Fruit fly (Drosophila melanogaster) whole organism, embryonic: Measurements from ENCODE around the gene CG43273.

Source experiments
- Bgb ChIP-seq: fragments of 200-800 bp; sonication (Bioruptor generic); IDR thresholded peaks from 2 replicates; pipeline ENCODE4 v1.3.6; 2022; ENCODE audit warnings: missing biosample characterization, missing genetic modification characterization; ENCODE audit not compliant: partially characterized antibody
- BtbVII ChIP-seq: fragments of 200-800 bp; sonication (Bioruptor generic); optimal IDR thresholded peaks from 3 replicates; lab custom pipeline; 2017; ENCODE audit warnings: missing biosample characterization, mild to moderate bottlenecking, missing genetic modification characterization
- CG10267 ChIP-seq: fragments of 200-800 bp; sonication (Bioruptor generic); optimal IDR thresholded peaks from 2 replicates; lab custom pipeline; 2018; ENCODE audit warnings: missing biosample characterization, mild to moderate bottlenecking, missing genetic modification characterization, moderate library complexity
- CG11085 ChIP-seq: fragments of 200-800 bp; sonication (Bioruptor generic); IDR thresholded peaks from 2 replicates; pipeline ENCODE4 v1.3.6; 2022; ENCODE audit warnings: missing biosample characterization, missing genetic modification characterization
- CG11723 ChIP-seq: fragments of 200-800 bp; sonication (Bioruptor generic); optimal IDR thresholded peaks from 2 replicates; lab custom pipeline; 2017; ENCODE audit warnings: missing biosample characterization, mild to moderate bottlenecking, missing genetic modification characterization
- CG13287 ChIP-seq: fragments of 200-800 bp; sonication (Bioruptor generic); IDR thresholded peaks from 2 replicates; pipeline ENCODE4 v1.3.6; 2022; ENCODE audit warnings: missing biosample characterization, missing genetic modification characterization; ENCODE audit not compliant: partially characterized antibody
- CG14710 ChIP-seq: fragments of 200-800 bp; sonication (Bioruptor generic); optimal IDR thresholded peaks from 3 replicates; lab custom pipeline; 2019; ENCODE audit warnings: missing biosample characterization, mild to moderate bottlenecking, missing genetic modification characterization, moderate library complexity
- CG14860 ChIP-seq: fragments of 200-800 bp; sonication (Bioruptor generic); IDR thresholded peaks from 3 replicates; pipeline ENCODE4 v1.3.6; 2022; ENCODE audit warnings: missing biosample characterization, missing genetic modification characterization; ENCODE audit not compliant: partially characterized antibody
- CG18764 ChIP-seq: fragments of 200-800 bp; sonication (Bioruptor generic); optimal IDR thresholded peaks from 3 replicates; lab custom pipeline; 2016; ENCODE audit warnings: missing biosample characterization, missing genetic modification characterization
- CG30403 ChIP-seq: fragments of 200-800 bp; sonication (Bioruptor generic); optimal IDR thresholded peaks from 3 replicates; lab custom pipeline; 2016; ENCODE audit warnings: missing biosample characterization, missing genetic modification characterization
- CG32772 ChIP-seq: fragments of 200-800 bp; sonication (Bioruptor generic); IDR thresholded peaks from 2 replicates; pipeline ENCODE4 v1.3.6; 2022; ENCODE audit warnings: missing biosample characterization, missing genetic modification characterization
- CG42726 ChIP-seq: fragments of 200-800 bp; sonication (Bioruptor generic); IDR thresholded peaks from 2 replicates; pipeline ENCODE4 v1.3.6; 2022; ENCODE audit warnings: missing biosample characterization, missing genetic modification characterization; ENCODE audit not compliant: partially characterized antibody
- CG4617 ChIP-seq: fragments of 200-800 bp; sonication (Bioruptor generic); optimal IDR thresholded peaks from 3 replicates; lab custom pipeline; 2016; ENCODE audit warnings: missing biosample characterization, missing genetic modification characterization, borderline replicate concordance
- CG6765 ChIP-seq: fragments of 200-800 bp; sonication (Bioruptor generic); optimal IDR thresholded peaks from 3 replicates; lab custom pipeline; 2017; ENCODE audit warnings: missing biosample characterization, mild to moderate bottlenecking, missing genetic modification characterization
- CHES-1-like ChIP-seq: fragments of 200-800 bp; sonication (Bioruptor generic); optimal IDR thresholded peaks from 2 replicates; lab custom pipeline; 2016; ENCODE audit warnings: missing biosample characterization, missing genetic modification characterization
- Dp ChIP-seq: fragments of 200-800 bp; sonication (Bioruptor generic); optimal IDR thresholded peaks from 2 replicates; lab custom pipeline; 2018; ENCODE audit warnings: missing biosample characterization, mild to moderate bottlenecking, missing genetic modification characterization, moderate library complexity
- Drgx ChIP-seq: fragments of 200-800 bp; sonication (Bioruptor generic); IDR thresholded peaks from 2 replicates; pipeline ENCODE4 v1.3.6; 2022; ENCODE audit warnings: missing biosample characterization, missing genetic modification characterization
- Fer1 ChIP-seq: fragments of 200-800 bp; sonication (Bioruptor generic); optimal IDR thresholded peaks from 2 replicates; lab custom pipeline; 2017; ENCODE audit warnings: missing biosample characterization, mild to moderate bottlenecking, missing genetic modification characterization
- Fer2 ChIP-seq: fragments of 200-800 bp; sonication (Bioruptor generic); optimal IDR thresholded peaks from 2 replicates; lab custom pipeline; 2018; ENCODE audit warnings: missing biosample characterization, mild to moderate bottlenecking, missing genetic modification characterization, moderate library complexity
- MBD-R2 ChIP-seq: fragments of 200-800 bp; sonication (Bioruptor generic); IDR thresholded peaks from 2 replicates; pipeline ENCODE4 v1.3.6; 2022; ENCODE audit warnings: missing biosample characterization, missing genetic modification characterization
- Med ChIP-seq: fragments of 200-800 bp; sonication (Bioruptor generic); peaks from one replicate; lab custom pipeline; 2016; ENCODE audit warnings: missing biosample characterization, missing genetic modification characterization, mild to moderate bottlenecking, inconsistent platforms, moderate library complexity
- Nf-YA ChIP-seq: fragments of 200-800 bp; sonication (Bioruptor generic); IDR thresholded peaks from 2 replicates; pipeline ENCODE4 v1.3.6; 2022; ENCODE audit warnings: missing biosample characterization, missing genetic modification characterization
- Opbp ChIP-seq: fragments of 200-800 bp; sonication (Bioruptor generic); IDR thresholded peaks from 3 replicates; pipeline ENCODE4 v1.3.6; 2022; ENCODE audit warnings: missing biosample characterization, missing genetic modification characterization; ENCODE audit not compliant: partially characterized antibody
- Sin3A ChIP-seq: fragments of >200 bp; optimal IDR thresholded peaks from 2 replicates; lab custom pipeline; 2018
- Sry-δ ChIP-seq: fragments of 200-800 bp; sonication (Bioruptor generic); optimal IDR thresholded peaks from 2 replicates; lab custom pipeline; 2016; ENCODE audit warnings: missing biosample characterization, missing genetic modification characterization
- amos ChIP-seq: fragments of 200-800 bp; sonication (Bioruptor generic); IDR thresholded peaks from 2 replicates; pipeline ENCODE4 v1.3.6; 2022; ENCODE audit warnings: missing biosample characterization, missing genetic modification characterization; ENCODE audit not compliant: partially characterized antibody
- dati ChIP-seq: fragments of 200-800 bp; sonication (Bioruptor generic); IDR thresholded peaks from 2 replicates; pipeline ENCODE4 v1.3.6; 2022; ENCODE audit warnings: missing biosample characterization, missing genetic modification characterization
- dpn ChIP-seq, 2 experiments: fragments of 200-800 bp; sonication (Bioruptor generic); optimal IDR thresholded peaks; 3 replicates each; lab custom pipeline; 2016; ENCODE audit warnings: missing biosample characterization in 2 of 2, missing genetic modification characterization in 2 of 2
- ems ChIP-seq: fragments of 200-800 bp; sonication (Bioruptor generic); optimal IDR thresholded peaks from 3 replicates; lab custom pipeline; 2016; ENCODE audit warnings: missing biosample characterization, missing genetic modification characterization
- esg ChIP-seq: fragments of 200-800 bp; sonication (Bioruptor generic); conservative IDR thresholded peaks from 2 replicates; pipeline ENCODE4 v1.3.6; 2022; ENCODE audit warnings: missing biosample characterization, missing genetic modification characterization
- gcm ChIP-seq: fragments of 200-800 bp; sonication (Bioruptor generic); optimal IDR thresholded peaks from 2 replicates; lab custom pipeline; 2019; ENCODE audit warnings: missing biosample characterization, mild to moderate bottlenecking, missing genetic modification characterization, moderate library complexity
- gt ChIP-seq: fragments of 200-800 bp; sonication (Bioruptor generic); IDR thresholded peaks from 2 replicates; pipeline ENCODE4 v1.3.6; 2022; ENCODE audit warnings: missing biosample characterization, missing genetic modification characterization
- hb ChIP-seq: fragments of 200-800 bp; sonication (Bioruptor generic); IDR thresholded peaks from 3 replicates; pipeline ENCODE4 v1.3.6; 2022; ENCODE audit warnings: missing biosample characterization, missing genetic modification characterization; ENCODE audit not compliant: partially characterized antibody
- hbn ChIP-seq: fragments of 200-800 bp; sonication (Bioruptor generic); IDR thresholded peaks from 2 replicates; pipeline ENCODE4 v1.3.6; 2022; ENCODE audit warnings: missing biosample characterization, missing genetic modification characterization; ENCODE audit not compliant: partially characterized antibody
- inv ChIP-seq: fragments of 200-800 bp; sonication (Bioruptor generic); IDR thresholded peaks from 2 replicates; pipeline ENCODE4 v1.3.6; 2022; ENCODE audit warnings: missing biosample characterization, missing genetic modification characterization; ENCODE audit not compliant: partially characterized antibody
- jumu ChIP-seq: fragments of 200-800 bp; sonication (Bioruptor generic); optimal IDR thresholded peaks from 3 replicates; lab custom pipeline; 2016; ENCODE audit warnings: missing biosample characterization, missing genetic modification characterization
- kah ChIP-seq: fragments of 200-800 bp; sonication (Bioruptor generic); optimal IDR thresholded peaks from 2 replicates; lab custom pipeline; 2018; ENCODE audit warnings: missing biosample characterization, mild to moderate bottlenecking, missing genetic modification characterization
- klu ChIP-seq: fragments of 200-800 bp; sonication (Bioruptor generic); IDR thresholded peaks from 2 replicates; pipeline ENCODE4 v1.3.6; 2022; ENCODE audit warnings: missing biosample characterization, missing genetic modification characterization
- knrl ChIP-seq: fragments of 200-800 bp; sonication (Bioruptor generic); IDR thresholded peaks from 3 replicates; pipeline ENCODE4 v1.3.6; 2022; ENCODE audit warnings: missing biosample characterization, missing genetic modification characterization; ENCODE audit not compliant: partially characterized antibody
- odd ChIP-seq: fragments of 200-800 bp; sonication (Bioruptor generic); optimal IDR thresholded peaks from 2 replicates; lab custom pipeline; 2017; ENCODE audit warnings: missing biosample characterization, mild to moderate bottlenecking, missing genetic modification characterization
- pho ChIP-seq: fragments of 200-800 bp; sonication (Bioruptor generic); optimal IDR thresholded peaks from 2 replicates; lab custom pipeline; 2016; ENCODE audit warnings: missing biosample characterization, missing genetic modification characterization
- row ChIP-seq: fragments of 200-800 bp; sonication (Bioruptor generic); IDR thresholded peaks from 3 replicates; pipeline ENCODE4 v1.3.6; 2022; ENCODE audit warnings: missing biosample characterization, missing genetic modification characterization
- seq ChIP-seq: fragments of 200-800 bp; sonication (Bioruptor generic); IDR thresholded peaks from 2 replicates; pipeline ENCODE4 v1.3.6; 2022; ENCODE audit warnings: missing biosample characterization, missing genetic modification characterization
- slbo ChIP-seq: fragments of 200-800 bp; sonication (Bioruptor generic); IDR thresholded peaks from 2 replicates; pipeline ENCODE4 v1.3.6; 2022; ENCODE audit warnings: missing biosample characterization, missing genetic modification characterization
- sna ChIP-seq: fragments of 200-800 bp; sonication (Bioruptor generic); IDR thresholded peaks from 2 replicates; pipeline ENCODE4 v1.3.6; 2022; ENCODE audit warnings: missing biosample characterization, missing genetic modification characterization; ENCODE audit not compliant: partially characterized antibody
- tna ChIP-seq: fragments of 200-800 bp; sonication (Bioruptor generic); IDR thresholded peaks from 2 replicates; pipeline ENCODE4 v1.3.6; 2022; ENCODE audit warnings: missing biosample characterization, missing genetic modification characterization; ENCODE audit not compliant: partially characterized antibody
- toy ChIP-seq: fragments of 200-800 bp; sonication (Bioruptor generic); IDR thresholded peaks from 2 replicates; pipeline ENCODE4 v1.3.6; 2022; ENCODE audit warnings: missing biosample characterization, missing genetic modification characterization
- usp ChIP-seq: fragments of >200 bp; optimal IDR thresholded peaks from 2 replicates; lab custom pipeline; 2017; ENCODE audit warnings: missing biosample characterization, missing genetic modification characterization

CG43273 gene

dm6 chr3R:24799503-24799902 is 30.6 kb upstream of the CG43273 start, which contains the start of gene Ude (continued):
- TF ChIP-seq gcm (GFP tag; lab: Kevin White, UChicago) (no peak), CG13287 (GFP tag; lab: Robert Waterston, UW) (peak; percentile 28), MBD-R2 (GFP tag; lab: Robert Waterston, UW) (no peak), gt (GFP tag; lab: Robert Waterston, UW) (no peak), BtbVII (peak; percentile 33), klu (no peak), ems (no peak), CG18764 (GFP tag; lab: Kevin White, UChicago) (no peak), esg (GFP tag; lab: Robert Waterston, UW) (no peak)
- TF ChIP-seq, all 482 proteins: peak for 26

- TF ChIP-seq CG11085 (GFP tag; lab: Robert Waterston, UW): no peak
- TF ChIP-seq CG4617 (GFP tag; lab: Kevin White, UChicago): peak; percentile 61
- no peak for TF ChIP-seq pho
- peak; percentile 30; the same call in 1 of the 2 replicates for TF ChIP-seq slbo (GFP tag; lab: Robert Waterston, UW)
- peak; percentile 13 for TF ChIP-seq Fer1 (GFP tag; lab: Kevin White, UChicago)
- TF ChIP-seq hb (GFP tag; lab: Robert Waterston, UW): peak; percentile 77; the same call in 1 of the 3 replicates
- TF ChIP-seq sna: peak; percentile 85
- TF ChIP-seq Nf-YA (GFP tag; lab: Robert Waterston, UW): no peak
- TF ChIP-seq CG42726 (GFP tag; lab: Robert Waterston, UW): peak; percentile 51; the same call in 1 of the 2 replicates
- peak; percentile 90 for TF ChIP-seq Bgb (GFP tag; lab: Robert Waterston, UW)
- TF ChIP-seq CG14860 (GFP tag; lab: Robert Waterston, UW): peak; percentile 76
- peak; percentile 17 for TF ChIP-seq CG30403
- TF ChIP-seq amos: peak; percentile 89
- peak; percentile 30 for TF ChIP-seq jumu (GFP tag; lab: Kevin White, UChicago)
- TF ChIP-seq toy (GFP tag; lab: Robert Waterston, UW): no peak
- peak; percentile 12 for TF ChIP-seq CG10267
- TF ChIP-seq CG11723 (GFP tag; lab: Kevin White, UChicago): no peak
- no peak for TF ChIP-seq odd
- no peak for TF ChIP-seq CG6765 (GFP tag; lab: Kevin White, UChicago)
- TF ChIP-seq CHES-1-like (GFP tag; lab: Kevin White, UChicago): peak; percentile 1
- TF ChIP-seq inv: peak; percentile 69
- TF ChIP-seq usp (GFP tag; lab: Kevin White, UChicago): no peak
- TF ChIP-seq CG14710 (tag; lab: Kevin White, UChicago): peak; percentile 33
- peak; percentile 83 for TF ChIP-seq knrl (GFP tag; lab: Robert Waterston, UW)
- no peak for TF ChIP-seq Drgx (GFP tag; lab: Robert Waterston, UW)
- TF ChIP-seq row (GFP tag; lab: Robert Waterston, UW): peak; percentile 42; the same call in 2 of the 3 replicates
- TF ChIP-seq Sin3A (lab: Kevin White, UChicago): peak; percentile 59
- TF ChIP-seq Dp (GFP tag; lab: Kevin White, UChicago): peak; percentile 90
- peak; percentile 88 for TF ChIP-seq MBD-R2 (GFP tag; lab: Robert Waterston, UW)
- TF ChIP-seq dati: no peak
- peak; percentile 81 for TF ChIP-seq hbn
- peak; percentile 78 for TF ChIP-seq tna
- no peak for TF ChIP-seq kah
- TF ChIP-seq Sry-δ (GFP tag; lab: Kevin White, UChicago): peak; percentile 97
- peak; percentile 93 for TF ChIP-seq CG13287 (GFP tag; lab: Robert Waterston, UW)
- TF ChIP-seq Opbp (GFP tag; lab: Robert Waterston, UW): peak; percentile 87
- TF ChIP-seq seq: no peak
- no peak for TF ChIP-seq CG32772
- TF ChIP-seq dpn (GFP tag; optimal IDR thresholded peaks at IDR 0.05; lab: Kevin White, UChicago): peak in 1 of 2 experiments; percentile 2
- peak; percentile 85 for TF ChIP-seq Med
- TF ChIP-seq Fer2 (tag; lab: Kevin White, UChicago): no peak
Observed at dm6 chr3R:24805048-24805447, 25.1 kb upstream of the CG43273 start, which contains the start of gene polybromo. polybromo (minus strand) TSS chr3R:24805259.
